Fruit fly (Drosophila melanogaster) S2 (cell line): ENCODE data around the gene CG9541.

Source experiments
- CG8478 ChIP-seq: fragments of >200 bp; optimal IDR thresholded peaks from 2 replicates; lab custom pipeline; 2018
- CTCF ChIP-seq, 2 experiments: fragments of >200 bp; optimal IDR thresholded peaks; 2 replicates each; lab custom pipeline; 2018

The CG9541 gene

DNA sequence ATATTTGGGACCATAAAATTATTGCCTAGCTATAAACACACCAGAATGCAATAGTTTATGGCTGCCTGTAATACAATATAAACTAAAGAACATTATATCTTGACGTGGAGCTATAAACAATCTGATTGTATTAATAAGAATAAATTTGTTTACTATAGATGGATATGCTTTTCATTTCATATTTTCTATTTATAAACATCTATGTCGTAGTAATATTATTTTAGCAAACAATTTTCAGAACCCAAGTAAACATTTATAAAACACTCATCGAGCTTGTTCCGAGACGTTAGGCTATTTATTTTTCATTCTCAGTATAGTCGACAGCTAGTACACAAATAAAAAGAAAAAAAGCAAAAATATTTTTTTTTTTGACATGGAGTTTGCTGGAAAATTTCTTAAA lies 5.1 kb upstream of the CG9541 start, which contains the start of gene CG18662:
TSS of gene CG18662 (plus strand) at position 301 of the 400 bp plus-strand sequence.
- TF ChIP-seq CTCF (optimal IDR thresholded peaks at IDR 0.05; lab: Kevin White, UChicago) (no peak), CG8478 (lab: Kevin White, UChicago) (no peak)

DNA sequence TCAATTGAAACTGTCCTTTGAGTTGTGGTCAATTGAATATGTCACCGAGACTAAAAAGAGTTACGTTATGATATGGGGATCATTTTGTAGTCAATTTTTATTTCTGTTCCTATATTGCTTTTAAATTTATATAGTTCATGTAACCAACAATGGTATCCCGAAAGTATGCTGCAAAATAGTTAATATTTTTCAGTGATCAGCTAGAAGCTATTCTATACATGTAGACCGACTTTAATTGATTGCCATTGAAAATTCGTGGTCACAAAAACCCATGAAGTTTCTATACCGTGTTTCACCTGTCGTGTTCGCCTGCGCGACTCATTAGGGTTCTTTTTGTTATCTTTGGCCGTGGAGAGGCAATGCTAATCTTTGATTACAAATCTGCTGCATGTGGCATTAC lies 722 bp downstream of the CG9541 start:
- no peak for TF ChIP-seq CG8478 (lab: Kevin White, UChicago)
- TF ChIP-seq CTCF (optimal IDR thresholded peaks at IDR 0.05; lab: Kevin White, UChicago): no peak

DNA sequence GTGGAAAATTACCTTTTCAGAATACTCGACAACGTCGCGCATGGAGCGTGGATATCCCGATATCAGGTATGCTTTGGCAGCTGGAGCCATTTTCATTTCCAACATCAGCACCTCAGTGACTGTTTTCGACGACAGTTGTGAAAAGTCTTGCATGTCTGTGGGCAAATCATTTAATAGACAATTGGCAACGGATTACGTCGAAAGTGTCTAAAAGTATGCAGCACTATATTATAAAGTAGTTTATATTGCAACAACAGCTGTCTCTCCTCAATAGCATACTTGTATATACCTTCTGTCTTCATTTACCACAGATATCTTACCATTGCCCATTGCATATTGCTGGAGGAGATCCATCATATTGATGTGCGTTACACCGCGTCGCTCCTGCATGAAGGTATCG lies 2.3 kb downstream of the CG9541 start:
- TF ChIP-seq CG8478 (lab: Kevin White, UChicago) (no peak), CTCF (optimal IDR thresholded peaks at IDR 0.05; lab: Kevin White, UChicago) (no peak)

DNA sequence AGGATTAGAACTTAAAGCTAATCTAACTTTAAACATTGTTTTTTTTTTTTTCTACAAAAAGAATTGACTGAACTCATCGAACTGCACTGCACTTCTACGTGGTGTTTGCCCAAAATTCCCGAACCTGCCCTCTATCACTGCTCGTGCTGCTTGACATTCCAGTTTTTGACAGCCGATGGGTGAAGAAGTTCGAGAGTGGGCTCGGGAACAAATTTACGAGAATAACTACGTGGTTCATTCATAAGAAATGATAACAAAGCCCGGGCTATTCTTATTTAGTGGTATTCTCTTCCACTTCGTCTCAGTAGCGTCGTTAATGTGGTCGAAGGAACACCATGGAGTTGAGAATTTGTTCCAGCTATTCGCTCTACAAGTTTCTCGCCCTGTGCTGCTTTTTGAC lies 8.0 kb downstream of the CG9541 start, which contains the start of gene CG18088:
TSS of gene CG18088 (plus strand) at position 301 of the 400 bp plus-strand sequence.
- TF ChIP-seq CG8478 (lab: Kevin White, UChicago): no peak

DNA sequence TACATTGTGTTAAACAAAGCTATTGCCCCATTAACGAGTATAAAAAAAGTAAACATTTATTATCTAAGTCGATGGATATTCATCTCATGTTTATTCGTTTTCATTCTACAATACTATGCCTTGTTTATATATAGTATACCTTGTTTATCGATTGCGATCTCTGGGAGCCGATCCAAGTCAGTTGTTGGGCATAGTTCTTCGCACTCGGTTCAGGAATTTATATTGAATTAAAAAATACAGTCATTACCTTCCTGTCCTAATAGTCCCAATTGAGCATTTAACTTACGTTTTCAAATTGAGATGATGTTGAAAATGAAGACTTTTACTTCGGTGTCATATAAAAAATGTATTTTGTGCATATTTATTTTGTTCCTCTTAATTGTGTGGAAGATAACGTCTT lies 10.6 kb downstream of the CG9541 start, which contains the start of gene CG32984:
TSS of gene CG32984 (plus strand) at position 301 of the 400 bp plus-strand sequence.
- TF ChIP-seq CTCF (optimal IDR thresholded peaks at IDR 0.05; lab: Kevin White, UChicago) (no peak), CG8478 (lab: Kevin White, UChicago) (no peak)

DNA sequence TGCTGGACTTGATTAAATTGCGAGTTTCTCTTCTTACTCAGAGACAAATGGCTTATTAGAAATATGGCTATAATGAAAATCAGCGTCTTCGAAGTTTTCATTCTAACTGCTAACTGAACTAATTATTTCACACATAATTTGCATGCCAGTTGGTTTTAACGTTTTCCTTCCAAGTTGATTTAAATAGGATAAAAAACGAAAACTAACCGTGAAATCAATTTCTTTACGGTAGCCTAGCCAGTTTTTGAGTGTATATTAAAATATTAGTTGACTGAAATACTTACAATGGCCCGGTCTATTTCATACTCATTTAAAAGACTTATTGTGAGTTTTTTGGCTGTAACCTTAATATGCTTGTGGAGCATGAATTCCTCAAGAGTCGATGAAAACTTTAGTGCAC lies 13.0 kb downstream of the CG9541 start, which contains the start of the genes CG9525 and CG32985:
TSS of gene CG9525 (minus strand) at position 101 of the 400 bp plus-strand sequence.
TSS of gene CG32985 (plus strand) at position 280 of the 400 bp plus-strand sequence.
- no peak for TF ChIP-seq CTCF (optimal IDR thresholded peaks at IDR 0.05; lab: Kevin White, UChicago)
- TF ChIP-seq CG8478 (lab: Kevin White, UChicago): no peak

DNA sequence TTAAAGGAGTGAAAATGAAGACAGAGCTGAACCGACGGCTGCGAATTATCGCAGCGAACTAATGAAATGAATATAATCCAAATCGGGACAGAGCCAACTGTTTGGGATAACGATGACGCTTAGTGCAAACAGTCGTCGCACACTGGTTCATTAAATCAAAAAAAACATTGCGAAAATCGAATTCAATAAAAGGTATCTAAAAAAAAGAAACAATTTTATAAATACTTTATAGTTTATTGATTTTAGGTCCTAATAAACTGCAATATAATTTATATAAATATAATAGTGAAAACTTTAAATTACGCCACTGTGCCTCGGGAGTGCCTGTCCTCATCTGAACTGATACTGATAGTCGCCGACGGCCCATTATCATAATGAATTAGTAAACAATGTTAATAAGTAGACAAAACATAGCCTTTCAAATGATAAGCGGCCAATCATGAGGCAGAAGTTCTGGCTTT lies 16.2 kb downstream of the CG9541 start, which contains the start of gene CG31886:
TSS of gene CG31886 (minus strand) at position 51 of the 461 bp plus-strand sequence.
- TF ChIP-seq CG8478 (lab: Kevin White, UChicago): no peak
- no peak for TF ChIP-seq CTCF (optimal IDR thresholded peaks at IDR 0.05; lab: Kevin White, UChicago)

DNA sequence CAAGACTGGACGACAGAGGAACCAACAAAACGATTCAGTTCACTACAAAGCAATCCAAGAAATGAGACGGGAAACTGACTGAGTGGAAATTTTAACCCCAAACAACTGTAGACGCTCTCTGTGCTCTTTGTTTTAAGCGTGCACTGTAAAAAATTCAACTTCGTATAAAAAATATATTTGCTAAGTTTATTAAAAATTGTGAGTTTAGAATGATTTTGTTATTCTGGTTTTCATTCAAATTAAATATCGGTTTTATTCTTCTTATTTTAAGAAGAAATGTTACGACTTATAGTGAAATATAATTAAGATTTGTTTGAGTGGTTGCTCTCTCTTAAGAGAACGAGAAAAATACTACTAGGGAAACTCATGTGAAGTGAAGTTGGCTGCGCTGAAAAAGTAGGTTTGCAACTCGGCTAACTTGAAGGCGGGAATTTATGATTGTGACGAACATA lies 17.2 kb downstream of the CG9541 start:
- TF ChIP-seq CG8478 (lab: Kevin White, UChicago) (no peak), CTCF (optimal IDR thresholded peaks at IDR 0.05; lab: Kevin White, UChicago) (peak in 1 of 2 experiments; percentile 11)

DNA sequence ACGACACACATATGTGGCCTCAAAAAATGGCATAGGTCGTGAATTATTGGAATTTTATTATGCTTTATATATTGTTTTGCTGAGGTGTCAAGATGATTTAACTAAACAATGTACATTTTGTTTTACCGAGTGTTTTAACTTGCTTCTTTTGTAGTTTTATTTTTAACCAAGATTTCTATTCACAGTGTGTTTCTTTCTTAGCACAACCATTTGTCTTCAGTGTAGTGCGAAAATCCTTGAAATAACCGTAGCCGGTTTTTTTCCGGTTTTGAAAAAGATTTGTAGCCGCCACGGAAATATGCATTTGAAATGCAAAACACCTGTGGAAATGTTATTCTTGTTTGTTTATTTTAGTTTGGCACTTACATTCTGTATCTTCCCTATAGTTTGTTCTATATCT lies 18.1 kb downstream of the CG9541 start:
- TF ChIP-seq CG8478 (lab: Kevin White, UChicago) (no peak), CTCF (optimal IDR thresholded peaks at IDR 0.05; lab: Kevin White, UChicago) (no peak)

DNA sequence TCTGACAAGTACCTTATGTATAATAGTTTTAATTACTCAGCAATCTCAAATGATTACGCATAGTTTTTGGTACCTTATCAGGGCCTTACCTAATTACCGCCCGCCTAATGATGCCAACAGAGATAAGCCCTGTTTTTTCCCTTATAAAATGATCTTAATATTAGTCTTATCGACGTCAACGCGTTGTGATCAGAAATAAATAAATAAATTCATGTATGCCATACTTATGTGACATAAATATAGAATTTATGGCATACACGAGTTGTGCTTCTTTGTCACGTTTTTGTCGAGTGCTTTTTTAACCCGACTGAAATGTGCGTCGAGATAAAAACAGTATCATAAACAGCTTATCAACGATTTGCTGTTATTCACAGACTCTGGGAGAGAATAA lies 18.9 kb downstream of the CG9541 start:
- TF ChIP-seq CG8478 (lab: Kevin White, UChicago) (no peak), CTCF (optimal IDR thresholded peaks at IDR 0.05; lab: Kevin White, UChicago) (no peak)

DNA sequence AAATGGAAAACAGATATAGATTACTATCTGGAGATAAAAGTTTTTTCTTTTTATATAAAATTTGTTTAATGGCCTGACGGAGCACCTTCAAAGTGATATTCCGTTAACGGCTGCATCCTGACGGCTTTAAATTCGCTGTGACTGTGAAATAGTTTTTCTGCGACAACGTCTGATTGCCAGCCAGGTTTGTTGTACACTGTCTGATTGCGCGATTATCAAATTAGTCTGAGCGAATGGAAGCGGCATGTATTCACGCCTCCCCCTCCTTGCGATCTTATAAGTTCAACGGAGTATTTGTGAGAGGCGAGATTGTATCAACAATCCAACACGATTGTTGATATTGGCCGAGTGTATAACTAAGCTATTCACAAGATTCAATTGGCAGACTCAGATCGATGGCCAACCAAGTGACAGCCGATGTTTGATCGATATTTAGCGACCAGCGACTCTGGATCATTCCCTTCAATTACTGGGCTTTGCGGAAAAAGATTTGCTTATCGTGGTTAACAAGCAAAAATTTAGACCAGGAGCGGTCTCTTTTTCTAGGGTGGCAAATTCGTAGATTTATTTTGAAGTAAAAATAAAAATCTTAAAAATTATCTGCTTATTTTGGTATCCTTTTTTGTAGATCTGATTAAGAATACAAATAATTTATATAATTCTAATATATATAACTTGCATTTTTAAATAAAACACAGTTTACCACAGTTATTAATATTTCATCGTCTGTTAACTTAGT lies 19.5 kb downstream of the CG9541 start:
- no peak for TF ChIP-seq CTCF (optimal IDR thresholded peaks at IDR 0.05; lab: Kevin White, UChicago)
- no peak for TF ChIP-seq CG8478 (lab: Kevin White, UChicago)

DNA sequence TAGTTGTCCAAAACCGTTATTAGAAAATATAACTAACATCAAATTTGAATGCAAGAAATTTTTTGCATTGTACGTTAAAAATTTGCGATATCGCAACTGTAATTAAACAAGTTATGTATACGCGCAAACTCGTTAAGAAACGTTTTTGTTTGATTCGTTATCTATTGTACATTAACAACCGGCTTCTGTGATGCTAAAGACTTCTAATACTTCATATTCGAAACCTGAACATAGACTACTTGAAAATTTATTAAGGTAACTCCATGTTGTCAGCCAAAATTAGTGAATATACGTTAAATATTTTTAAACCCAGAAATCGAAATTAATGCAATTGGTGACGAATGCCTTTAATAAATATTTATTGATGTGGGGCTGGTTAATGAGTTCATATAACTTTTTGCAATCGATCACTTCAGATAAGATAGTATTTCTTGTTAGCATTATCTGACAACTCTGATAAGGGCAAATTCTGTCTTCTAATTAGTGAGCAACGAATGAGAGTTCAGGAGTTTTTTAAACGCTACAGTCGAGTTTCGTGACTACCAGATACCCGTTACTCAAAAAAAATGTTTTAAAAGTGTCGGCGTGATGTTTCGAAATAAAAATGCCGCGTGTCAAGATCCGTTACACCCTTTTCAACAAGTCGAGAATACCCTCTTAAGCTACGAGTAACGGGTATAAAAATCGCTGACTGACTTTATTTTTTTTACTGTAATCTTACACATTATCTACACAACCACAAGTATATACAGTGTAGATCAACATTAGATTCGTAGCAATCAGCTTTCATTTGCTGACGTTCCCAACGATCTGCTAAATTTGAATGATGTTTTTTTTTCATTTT lies 22.8 kb downstream of the CG9541 start:
- TF ChIP-seq CTCF (optimal IDR thresholded peaks at IDR 0.05; lab: Kevin White, UChicago) (peak; percentile 47 to 55), CG8478 (lab: Kevin White, UChicago) (no peak)

DNA sequence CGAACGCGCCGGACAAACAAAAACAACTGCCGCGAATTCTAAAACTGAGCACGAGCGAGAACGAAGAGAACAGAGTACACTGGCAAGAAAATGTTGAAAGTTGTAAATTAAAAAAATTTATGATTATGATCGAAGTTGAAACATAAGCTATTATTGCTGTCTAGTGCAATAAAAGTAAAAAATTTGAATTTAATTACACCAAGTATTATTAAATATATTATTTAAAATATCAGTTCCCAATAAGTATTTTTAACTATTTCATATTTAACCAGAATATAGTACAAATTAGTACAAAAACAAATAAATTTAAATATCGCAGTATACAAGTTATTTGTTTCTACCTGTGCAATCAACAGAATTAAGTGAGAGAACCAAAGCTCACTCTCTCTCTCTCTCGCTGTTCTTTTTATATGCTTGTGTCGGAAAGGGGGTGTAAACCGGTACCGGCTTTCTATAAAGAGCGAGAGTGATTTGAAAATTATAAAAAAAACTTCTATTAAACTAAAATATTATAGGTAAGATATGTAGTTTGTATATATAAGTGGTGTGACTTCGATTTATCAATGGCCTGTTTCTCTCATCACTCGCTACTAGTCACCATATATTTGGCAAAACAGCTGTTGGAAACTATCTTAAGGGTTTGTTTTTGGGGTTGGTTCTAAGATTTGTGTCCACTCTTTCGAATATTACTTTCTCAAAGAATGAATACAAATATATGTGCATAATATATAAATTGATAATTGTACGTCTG lies 23.9 kb downstream of the CG9541 start, which contains the start of gene C1GalTA:
TSS of gene C1GalTA (minus strand) at position 33 of the 751 bp plus-strand sequence.
- TF ChIP-seq CTCF (optimal IDR thresholded peaks at IDR 0.05; lab: Kevin White, UChicago) (no peak), CG8478 (lab: Kevin White, UChicago) (peak; percentile 1)
